Fruit fly (Drosophila melanogaster) whole organism, embryonic: ENCODE measurements around the gene CG33293.

ENCODE experiments used
- Aef1 ChIP-seq: fragments of 200-800 bp; sonication (Bioruptor generic); IDR thresholded peaks from 3 replicates; pipeline ENCODE4 v1.3.6; 2022; ENCODE audit warnings: missing biosample characterization, missing genetic modification characterization
- Atf3 ChIP-seq: fragments of 200-800 bp; sonication (Bioruptor generic); optimal IDR thresholded peaks from 3 replicates; lab custom pipeline; 2016; ENCODE audit warnings: missing biosample characterization, missing genetic modification characterization
- CG10267 ChIP-seq: fragments of 200-800 bp; sonication (Bioruptor generic); optimal IDR thresholded peaks from 2 replicates; lab custom pipeline; 2018; ENCODE audit warnings: missing biosample characterization, mild to moderate bottlenecking, missing genetic modification characterization, moderate library complexity
- CG10543 ChIP-seq: fragments of 200-800 bp; sonication (Bioruptor generic); optimal IDR thresholded peaks from 3 replicates; lab custom pipeline; 2017; ENCODE audit warnings: missing biosample characterization, mild to moderate bottlenecking, missing genetic modification characterization, moderate library complexity
- CG11093 ChIP-seq: fragments of 200-800 bp; sonication (Bioruptor generic); IDR thresholded peaks from 3 replicates; pipeline ENCODE4 v1.3.6; 2022; ENCODE audit warnings: missing biosample characterization, missing genetic modification characterization
- CG12391 ChIP-seq: fragments of 200-800 bp; sonication (Bioruptor generic); optimal IDR thresholded peaks from 3 replicates; lab custom pipeline; 2018; ENCODE audit warnings: missing biosample characterization, mild to moderate bottlenecking, missing genetic modification characterization, moderate library complexity
- CG17359 ChIP-seq: fragments of 200-800 bp; sonication (Bioruptor generic); optimal IDR thresholded peaks from 3 replicates; lab custom pipeline; 2018; ENCODE audit warnings: missing biosample characterization, mild to moderate bottlenecking, missing genetic modification characterization, moderate library complexity
- CG17829 ChIP-seq: fragments of 200-800 bp; optimal IDR thresholded peaks from 2 replicates; lab custom pipeline; 2019; ENCODE audit warnings: missing biosample characterization, mild to moderate bottlenecking, missing genetic modification characterization, moderate library complexity
- CG2199 ChIP-seq: fragments of 200-800 bp; sonication (Bioruptor generic); IDR thresholded peaks from 3 replicates; pipeline ENCODE4 v1.3.6; 2022; ENCODE audit warnings: missing biosample characterization, missing genetic modification characterization
- CG42726 ChIP-seq: fragments of 200-800 bp; sonication (Bioruptor generic); IDR thresholded peaks from 2 replicates; pipeline ENCODE4 v1.3.6; 2022; ENCODE audit warnings: missing biosample characterization, missing genetic modification characterization; ENCODE audit not compliant: partially characterized antibody
- CG4854 ChIP-seq: fragments of 200-800 bp; sonication (Bioruptor generic); optimal IDR thresholded peaks from 2 replicates; lab custom pipeline; 2016; ENCODE audit warnings: missing biosample characterization, missing genetic modification characterization, inconsistent platforms
- CG5180 ChIP-seq: fragments of 200-800 bp; sonication (Bioruptor generic); optimal IDR thresholded peaks from 3 replicates; lab custom pipeline; 2017; ENCODE audit warnings: missing biosample characterization, missing genetic modification characterization, mild to moderate bottlenecking, moderate library complexity, missing genetic modification reagents
- CG6765 ChIP-seq: fragments of 200-800 bp; sonication (Bioruptor generic); optimal IDR thresholded peaks from 3 replicates; lab custom pipeline; 2017; ENCODE audit warnings: missing biosample characterization, mild to moderate bottlenecking, missing genetic modification characterization
- CG6791 ChIP-seq: fragments of 200-800 bp; sonication (Bioruptor generic); IDR thresholded peaks from 3 replicates; pipeline ENCODE4 v1.3.6; 2022; ENCODE audit warnings: missing biosample characterization, missing genetic modification characterization; ENCODE audit not compliant: partially characterized antibody
- CG8281 ChIP-seq: fragments of 200-800 bp; sonication (Bioruptor generic); optimal IDR thresholded peaks from 2 replicates; lab custom pipeline; 2018; ENCODE audit warnings: missing biosample characterization, mild to moderate bottlenecking, missing genetic modification characterization, moderate library complexity
- CG8388 ChIP-seq: fragments of 200-800 bp; sonication (Bioruptor generic); optimal IDR thresholded peaks from 2 replicates; lab custom pipeline; 2019; ENCODE audit warnings: missing biosample characterization, mild to moderate bottlenecking, missing genetic modification characterization, moderate library complexity
- Dfd ChIP-seq, 2 experiments: fragments of >200 bp; optimal IDR thresholded peaks; 2 replicates each; lab custom pipeline; 2017; ENCODE audit warnings: missing biosample characterization in 2 of 2, missing genetic modification characterization in 2 of 2
- Fer1 ChIP-seq: fragments of 200-800 bp; sonication (Bioruptor generic); optimal IDR thresholded peaks from 2 replicates; lab custom pipeline; 2017; ENCODE audit warnings: missing biosample characterization, mild to moderate bottlenecking, missing genetic modification characterization
- HLHmδ ChIP-seq: fragments of 200-800 bp; sonication (Bioruptor generic); optimal IDR thresholded peaks from 2 replicates; lab custom pipeline; 2018; ENCODE audit warnings: missing biosample characterization, mild to moderate bottlenecking, missing genetic modification characterization, moderate library complexity
- Hr78 ChIP-seq, 2 experiments: fragments of 200-800 bp in 1 of 2; fragments of >200 bp in 1 of 2; sonication (Bioruptor generic) in 1 of 2; optimal IDR thresholded peaks; 2 replicates each; lab custom pipeline; 2017 to 2019; ENCODE audit warnings: missing biosample characterization in 2 of 2, missing genetic modification characterization in 2 of 2, mild to moderate bottlenecking in 1 of 2, moderate library complexity in 1 of 2
- Hsf ChIP-seq: fragments of 200-800 bp; sonication (Bioruptor generic); optimal IDR thresholded peaks from 3 replicates; lab custom pipeline; 2016; ENCODE audit warnings: missing biosample characterization, missing genetic modification characterization
- Med ChIP-seq: fragments of 200-800 bp; sonication (Bioruptor generic); peaks from one replicate; lab custom pipeline; 2016; ENCODE audit warnings: missing biosample characterization, missing genetic modification characterization, mild to moderate bottlenecking, inconsistent platforms, moderate library complexity
- Myb ChIP-seq: fragments of 200-800 bp; sonication (Bioruptor generic); optimal IDR thresholded peaks from 2 replicates; lab custom pipeline; 2016; ENCODE audit warnings: missing biosample characterization, missing genetic modification characterization
- NC2α ChIP-seq: fragments of 200-800 bp; sonication (Bioruptor generic); optimal IDR thresholded peaks from 2 replicates; lab custom pipeline; 2016; ENCODE audit warnings: missing biosample characterization, missing genetic modification characterization
- NFAT ChIP-seq: fragments of 200-800 bp; sonication (Bioruptor generic); IDR thresholded peaks from 2 replicates; pipeline ENCODE4 v1.3.6; 2022; ENCODE audit warnings: missing biosample characterization, missing genetic modification characterization
- Oli ChIP-seq: fragments of 200-800 bp; sonication (Bioruptor generic); optimal IDR thresholded peaks from 2 replicates; lab custom pipeline; 2018; ENCODE audit warnings: missing biosample characterization, mild to moderate bottlenecking, missing genetic modification characterization, moderate library complexity
- Sry-δ ChIP-seq: fragments of 200-800 bp; sonication (Bioruptor generic); optimal IDR thresholded peaks from 2 replicates; lab custom pipeline; 2016; ENCODE audit warnings: missing biosample characterization, missing genetic modification characterization
- Ssrp ChIP-seq: fragments of 200-800 bp; sonication (Bioruptor generic); optimal IDR thresholded peaks from 2 replicates; lab custom pipeline; 2018; ENCODE audit warnings: missing biosample characterization, mild to moderate bottlenecking, missing genetic modification characterization, moderate library complexity
- Vsx1 ChIP-seq: fragments of 200-800 bp; sonication (Bioruptor generic); optimal IDR thresholded peaks from 2 replicates; lab custom pipeline; 2017; ENCODE audit warnings: missing biosample characterization, mild to moderate bottlenecking, missing genetic modification characterization, missing genetic modification reagents
- abd-A ChIP-seq: fragments of 200-800 bp; sonication (Bioruptor generic); optimal IDR thresholded peaks from 3 replicates; lab custom pipeline; 2019; ENCODE audit warnings: missing biosample characterization, mild to moderate bottlenecking, missing genetic modification characterization, moderate library complexity
- bcd ChIP-seq: fragments of 200-800 bp; sonication (Bioruptor generic); optimal IDR thresholded peaks from 2 replicates; lab custom pipeline; 2017; ENCODE audit warnings: missing biosample characterization, mild to moderate bottlenecking, missing genetic modification characterization
- bigmax ChIP-seq: fragments of 200-800 bp; sonication (Bioruptor generic); optimal IDR thresholded peaks from 2 replicates; lab custom pipeline; 2018; ENCODE audit warnings: missing biosample characterization, mild to moderate bottlenecking, missing genetic modification characterization
- cad ChIP-seq: fragments of >200 bp; optimal IDR thresholded peaks from 2 replicates; lab custom pipeline; 2017; ENCODE audit warnings: missing biosample characterization, missing genetic modification characterization
- ci ChIP-seq: fragments of 200-800 bp; sonication (Bioruptor generic); IDR thresholded peaks from 3 replicates; pipeline ENCODE4 v1.3.6; 2022; ENCODE audit warnings: missing biosample characterization, missing genetic modification characterization
- crol ChIP-seq: fragments of 200-800 bp; sonication (Bioruptor generic); IDR thresholded peaks from 2 replicates; pipeline ENCODE4 v1.3.6; 2022; ENCODE audit warnings: missing biosample characterization, missing genetic modification characterization
- fd3F ChIP-seq: fragments of 200-800 bp; sonication (Bioruptor generic); optimal IDR thresholded peaks from 2 replicates; lab custom pipeline; 2018; ENCODE audit warnings: missing biosample characterization, mild to moderate bottlenecking, missing genetic modification characterization, moderate library complexity
- gfzf ChIP-seq: fragments of 200-800 bp; sonication (Bioruptor generic); optimal IDR thresholded peaks from 2 replicates; lab custom pipeline; 2016; ENCODE audit warnings: missing biosample characterization, mild to moderate bottlenecking, missing genetic modification characterization, moderate library complexity
- hbn ChIP-seq: fragments of 200-800 bp; sonication (Bioruptor generic); IDR thresholded peaks from 2 replicates; pipeline ENCODE4 v1.3.6; 2022; ENCODE audit warnings: missing biosample characterization, missing genetic modification characterization; ENCODE audit not compliant: partially characterized antibody
- lola ChIP-seq, 3 experiments: fragments of >200 bp in 2 of 3; fragments of 200-800 bp in 1 of 3; sonication (Bioruptor generic) in 1 of 3; optimal IDR thresholded peaks; 2 replicates each; lab custom pipeline; 2017 to 2019; ENCODE audit warnings: missing biosample characterization in 3 of 3, missing genetic modification characterization in 3 of 3, mild to moderate bottlenecking in 1 of 3, moderate library complexity in 1 of 3
- mirr ChIP-seq: fragments of 200-800 bp; sonication (Bioruptor generic); optimal IDR thresholded peaks from 3 replicates; lab custom pipeline; 2018; ENCODE audit warnings: missing biosample characterization, mild to moderate bottlenecking, missing genetic modification characterization
- psq ChIP-seq: fragments of 200-800 bp; sonication (Bioruptor generic); optimal IDR thresholded peaks from 2 replicates; lab custom pipeline; 2017; ENCODE audit warnings: missing biosample characterization, missing genetic modification characterization
- sens-2 ChIP-seq: fragments of 200-800 bp; sonication (Bioruptor generic); IDR thresholded peaks from 2 replicates; pipeline ENCODE4 v1.3.6; 2022; ENCODE audit warnings: missing biosample characterization, missing genetic modification characterization
- seq ChIP-seq: fragments of 200-800 bp; sonication (Bioruptor generic); IDR thresholded peaks from 2 replicates; pipeline ENCODE4 v1.3.6; 2022; ENCODE audit warnings: missing biosample characterization, missing genetic modification characterization
- sim ChIP-seq: fragments of 200-800 bp; sonication (Bioruptor generic); IDR thresholded peaks from 2 replicates; pipeline ENCODE4 v1.3.6; 2022; ENCODE audit warnings: missing biosample characterization, missing genetic modification characterization
- slou ChIP-seq: fragments of 200-800 bp; sonication (Bioruptor generic); optimal IDR thresholded peaks from 3 replicates; lab custom pipeline; 2016; ENCODE audit warnings: missing biosample characterization, missing genetic modification characterization
- sug ChIP-seq: fragments of 200-800 bp; optimal IDR thresholded peaks from 2 replicates; lab custom pipeline; 2019; ENCODE audit warnings: missing biosample characterization, mild to moderate bottlenecking, missing genetic modification characterization, moderate library complexity
- twi ChIP-seq: fragments of 200-800 bp; optimal IDR thresholded peaks from 2 replicates; lab custom pipeline; 2019; ENCODE audit warnings: missing biosample characterization, mild to moderate bottlenecking, missing genetic modification characterization, moderate library complexity
- wor ChIP-seq: fragments of 200-800 bp; sonication (Bioruptor generic); IDR thresholded peaks from 2 replicates; pipeline ENCODE4 v1.3.6; 2022; ENCODE audit warnings: missing biosample characterization, missing genetic modification characterization
- z ChIP-seq: fragments of 200-800 bp; sonication (Bioruptor generic); IDR thresholded peaks from 3 replicates; pipeline ENCODE4 v1.3.6; 2022; ENCODE audit warnings: missing biosample characterization, missing genetic modification characterization
- zf30C ChIP-seq: fragments of 200-800 bp; sonication (Bioruptor generic); optimal IDR thresholded peaks from 3 replicates; lab custom pipeline; 2018; ENCODE audit warnings: missing biosample characterization, mild to moderate bottlenecking, missing genetic modification characterization

The CG33293 gene

DNA sequence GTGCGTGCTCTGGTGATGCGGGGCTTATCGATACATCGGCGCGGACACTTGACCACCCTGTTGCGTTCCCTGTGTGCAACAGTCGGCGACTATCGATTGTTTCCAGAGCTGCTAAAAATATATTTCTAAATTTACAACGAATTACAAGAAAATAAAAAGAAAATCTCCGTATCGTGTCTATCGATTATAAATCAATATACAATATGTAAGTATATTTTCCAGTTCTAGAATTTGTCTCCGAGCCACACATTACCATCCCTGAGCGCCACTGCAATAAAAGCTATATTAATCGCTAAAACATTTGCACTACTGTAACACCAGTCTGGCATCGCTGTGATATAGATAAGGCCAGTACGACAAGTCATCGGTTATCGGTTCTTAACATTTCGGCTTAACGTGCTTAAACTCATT lies 8.3 kb downstream of the CG33293 start, which contains the start of the genes Kat60 and Mms19 (continued):
- peak; percentile 70 for TF ChIP-seq Aef1 (GFP tag; lab: Robert Waterston, UW)
- peak; percentile 47 for TF ChIP-seq CG8388 (GFP tag; lab: Kevin White, UChicago)
- no peak for TF ChIP-seq zf30C
- TF ChIP-seq HLHmδ (GFP tag; lab: Kevin White, UChicago), result no peak
- TF ChIP-seq sim (GFP tag; lab: Robert Waterston, UW), result no peak
- TF ChIP-seq seq, result no peak; the same call in 1 of the 2 replicates
- TF ChIP-seq CG11093, result peak; percentile 52; the same call in 1 of the 3 replicates
- TF ChIP-seq CG42726 (GFP tag; lab: Robert Waterston, UW), result peak; percentile 97
- 0 out of 2 replicates have a peak, but pooled peaks have one; percentile 26 for TF ChIP-seq crol (GFP tag; lab: Robert Waterston, UW)
- TF ChIP-seq Hr78 (GFP tag; optimal IDR thresholded peaks at IDR 0.05; lab: Kevin White, UChicago), result no peak
- peak; percentile 46 for TF ChIP-seq slou (GFP tag; lab: Kevin White, UChicago)
- TF ChIP-seq CG10543, result peak; percentile 50
- TF ChIP-seq bcd (GFP tag; lab: Kevin White, UChicago), result peak; percentile 69
- TF ChIP-seq Vsx1 (GFP tag; lab: Kevin White, UChicago), result no peak
- peak; percentile 55 for TF ChIP-seq CG4854 (GFP tag; lab: Kevin White, UChicago)
- peak; percentile 78 for TF ChIP-seq Hsf
- no peak for TF ChIP-seq twi
- TF ChIP-seq sug (tag; lab: Kevin White, UChicago), result no peak
- no peak for TF ChIP-seq mirr (GFP tag; lab: Kevin White, UChicago)
- no peak for TF ChIP-seq CG5180 (GFP tag; lab: Kevin White, UChicago)
- TF ChIP-seq z, result no peak
- peak; percentile 52 for TF ChIP-seq psq (GFP tag; lab: Kevin White, UChicago)
- peak; percentile 94 for TF ChIP-seq CG6791 (GFP tag; lab: Robert Waterston, UW)
- no peak for TF ChIP-seq CG2199 (GFP tag; lab: Robert Waterston, UW)
- peak in 1 of 3 experiments; percentile 61 for TF ChIP-seq lola (GFP tag; optimal IDR thresholded peaks at IDR 0.05; lab: Kevin White, UChicago)
- TF ChIP-seq Oli (tag; lab: Kevin White, UChicago), result no peak
- TF ChIP-seq hbn (GFP tag; lab: Robert Waterston, UW), result peak; percentile 90
- TF ChIP-seq abd-A (tag; lab: Kevin White, UChicago), result no peak
- TF ChIP-seq Fer1 (GFP tag; lab: Kevin White, UChicago), result peak; percentile 49
- TF ChIP-seq Dfd (GFP tag; optimal IDR thresholded peaks at IDR 0.05; lab: Kevin White, UChicago), result no peak
- peak; percentile 25 for TF ChIP-seq gfzf
- no peak for TF ChIP-seq CG6765 (GFP tag; lab: Kevin White, UChicago)
- TF ChIP-seq CG8281 (tag; lab: Kevin White, UChicago), result no peak
- no peak for TF ChIP-seq bigmax (GFP tag; lab: Kevin White, UChicago)
- TF ChIP-seq NFAT (GFP tag; lab: Robert Waterston, UW), result 0 out of 2 replicates have a peak, but pooled peaks have one; percentile 52
- peak; percentile 56 for TF ChIP-seq Ssrp (tag; lab: Kevin White, UChicago)
- TF ChIP-seq CG12391 (tag; lab: Kevin White, UChicago), result peak; percentile 80
- TF ChIP-seq Myb (GFP tag; lab: Kevin White, UChicago), result peak; percentile 75
- peak; percentile 56 for TF ChIP-seq Atf3
- TF ChIP-seq CG17829, result peak; percentile 66
- TF ChIP-seq CG17359 (tag; lab: Kevin White, UChicago), result peak; percentile 25
- TF ChIP-seq Med (GFP tag; lab: Kevin White, UChicago), result peak; percentile 92
- TF ChIP-seq CG10267, result peak; percentile 76
- no peak for TF ChIP-seq cad (GFP tag; lab: Kevin White, UChicago)
- TF ChIP-seq fd3F (GFP tag; lab: Kevin White, UChicago), result peak; percentile 42
- TF ChIP-seq Sry-δ, result peak; percentile 98
- TF ChIP-seq wor, result peak; percentile 22; the same call in 1 of the 2 replicates
- TF ChIP-seq sens-2 (GFP tag; lab: Robert Waterston, UW), result no peak
- peak; percentile 55 for TF ChIP-seq NC2α (GFP tag; lab: Kevin White, UChicago)
- TF ChIP-seq ci, result peak; percentile 59; the same call in 2 of the 3 replicates
